Worm (Caenorhabditis elegans): Measurements from ENCODE around the gene C05D12.4.

ce11 chrII:11417999-11418398 lies 13.7 kb upstream of the C05D12.4 start, which contains the start of gene C05D12.2:
- TF ChIP-seq hmg-11 (tag; optimal IDR thresholded peaks at IDR 0.05) (no peak), ama-1 (optimal IDR thresholded peaks at IDR 0.05) (no peak), lin-39 (tag; optimal IDR thresholded peaks at IDR 0.05) (no peak), snpc-4 (tag; optimal IDR thresholded peaks at IDR 0.05) (no peak), ceh-82 (tag; optimal IDR thresholded peaks at IDR 0.05) (no peak), lin-15B (tag; optimal IDR thresholded peaks at IDR 0.05) (no peak), elt-2 (tag; optimal IDR thresholded peaks at IDR 0.05) (no peak)
